Worm (Caenorhabditis elegans): Measurements from ENCODE around the gene fbxb-108.

fbxb-108 gene

DNA sequence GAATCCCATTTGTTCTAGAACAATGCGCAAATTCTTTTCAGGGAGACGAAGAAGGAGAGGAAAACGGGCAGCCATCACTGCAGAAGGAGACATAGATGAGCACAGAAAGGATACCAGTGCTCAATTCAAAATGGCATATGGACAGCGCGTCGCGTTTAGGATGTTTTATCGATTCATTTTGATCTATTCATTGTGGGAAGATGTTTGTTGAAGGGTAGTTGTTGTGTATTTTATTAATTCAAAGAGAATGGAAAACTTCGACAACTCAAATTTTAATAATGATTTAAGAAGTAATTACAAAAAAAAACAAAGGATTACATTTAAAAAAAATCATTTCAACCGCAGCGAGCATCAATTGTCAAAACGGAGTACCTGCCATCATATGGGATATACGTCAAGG lies 7.4 kb downstream of the fbxb-108 start, which contains the start of gene sdz-10:
TSS of gene sdz-10 (minus strand) at position 101 of the 400 bp plus-strand sequence.
- TF ChIP-seq him-1 (tag; optimal IDR thresholded peaks at IDR 0.05) (no peak), dao-5 (tag; optimal IDR thresholded peaks at IDR 0.05) (no peak), W03F9.2 (tag; optimal IDR thresholded peaks at IDR 0.05) (no peak)

DNA sequence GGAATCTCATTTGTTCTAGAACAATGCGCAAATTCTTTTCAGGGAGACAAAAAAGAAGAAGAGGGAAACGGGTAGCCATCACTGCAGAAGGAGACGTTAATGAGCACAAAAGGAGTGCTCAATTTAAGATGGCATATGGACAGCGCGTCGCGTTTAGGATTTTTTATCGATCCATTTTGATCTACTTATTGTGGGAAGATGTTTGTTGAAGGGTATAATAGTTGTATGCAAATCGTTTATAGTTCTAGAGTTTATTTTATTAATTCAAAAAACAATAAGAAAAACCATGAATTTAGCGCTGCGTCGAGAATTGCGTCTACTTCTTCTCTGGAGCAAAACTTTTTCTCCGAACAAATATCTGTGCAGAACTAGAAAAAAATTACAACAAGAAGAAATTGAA lies 8.8 kb downstream of the fbxb-108 start, which contains the start of gene sdz-9:
TSS of gene sdz-9 (minus strand) at position 101 of the 400 bp plus-strand sequence.
- TF ChIP-seq him-1 (tag; optimal IDR thresholded peaks at IDR 0.05) (no peak), W03F9.2 (tag; optimal IDR thresholded peaks at IDR 0.05) (no peak), dao-5 (tag; optimal IDR thresholded peaks at IDR 0.05) (no peak)

DNA sequence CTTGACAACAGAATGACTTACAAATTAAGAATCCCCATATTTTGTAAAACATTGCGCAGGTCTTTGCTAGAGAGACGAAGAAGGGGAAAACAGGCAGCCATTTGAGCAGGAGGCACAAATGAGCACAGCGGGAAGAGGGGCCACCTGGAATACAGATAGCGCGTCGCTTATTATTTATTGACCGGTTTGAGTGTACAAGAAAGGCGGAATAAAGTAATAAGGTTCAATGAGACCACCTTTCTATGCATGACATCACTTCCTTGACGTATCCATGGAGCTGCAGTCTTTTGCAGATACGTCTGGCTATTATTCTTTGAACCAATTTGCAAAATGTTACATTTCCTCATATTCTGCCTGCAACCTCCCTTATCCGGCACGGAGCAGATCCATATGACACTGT lies 10.1 kb downstream of the fbxb-108 start, which contains the start of gene fbxb-111:
TSS of gene fbxb-111 (minus strand) at position 101 of the 400 bp plus-strand sequence.
- TF ChIP-seq dao-5 (tag; optimal IDR thresholded peaks at IDR 0.05) (no peak), him-1 (tag; optimal IDR thresholded peaks at IDR 0.05) (no peak), W03F9.2 (tag; optimal IDR thresholded peaks at IDR 0.05) (no peak)

DNA sequence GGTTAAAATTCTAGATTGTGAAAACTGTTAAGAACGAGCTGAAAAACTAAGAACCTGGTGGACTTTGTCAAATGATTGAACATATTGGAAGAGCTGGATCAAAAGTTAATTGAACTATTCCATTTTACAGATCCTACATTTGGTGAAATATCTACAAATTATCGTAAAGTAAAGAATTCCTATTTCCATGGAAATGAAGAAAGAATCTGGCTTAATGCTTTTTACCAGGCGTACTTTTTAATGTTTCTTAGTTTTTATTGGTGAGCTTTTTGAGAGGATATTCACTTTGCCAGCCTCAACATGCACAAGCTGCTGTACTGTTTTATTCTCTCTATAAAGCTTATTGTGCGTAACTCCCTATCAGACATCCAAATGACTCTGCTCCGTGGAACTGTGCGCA lies 13.1 kb downstream of the fbxb-108 start, which contains the start of gene F08D12.4:
TSS of gene F08D12.4 (plus strand) at position 301 of the 400 bp plus-strand sequence.
- TF ChIP-seq W03F9.2 (tag; optimal IDR thresholded peaks at IDR 0.05) (no peak), him-1 (tag; optimal IDR thresholded peaks at IDR 0.05) (no peak), dao-5 (tag; optimal IDR thresholded peaks at IDR 0.05) (no peak)

DNA sequence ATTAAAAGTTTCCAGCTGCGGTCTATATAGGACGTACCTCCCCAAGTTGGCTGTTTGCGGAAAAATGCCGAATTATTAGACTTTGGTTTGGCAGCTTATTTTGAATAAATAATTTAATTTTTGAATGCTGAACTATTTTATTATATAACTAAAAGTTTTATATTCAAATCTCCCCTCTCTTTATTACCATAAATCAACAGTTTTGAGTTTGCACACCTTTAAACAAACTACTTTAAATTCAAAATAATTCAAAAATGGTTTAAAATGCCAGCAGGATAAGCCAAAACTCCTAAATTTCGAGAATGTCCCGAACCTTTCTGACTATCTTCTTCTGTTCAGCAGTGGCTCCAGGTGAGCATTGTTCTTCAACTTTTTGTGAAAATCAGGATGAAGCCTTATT lies 14.5 kb downstream of the fbxb-108 start, which contains the start of gene F08D12.3:
TSS of gene F08D12.3 (plus strand) at position 301 of the 400 bp plus-strand sequence.
- TF ChIP-seq dao-5 (tag; optimal IDR thresholded peaks at IDR 0.05) (no peak), him-1 (tag; optimal IDR thresholded peaks at IDR 0.05) (no peak), W03F9.2 (tag; optimal IDR thresholded peaks at IDR 0.05) (no peak)

DNA sequence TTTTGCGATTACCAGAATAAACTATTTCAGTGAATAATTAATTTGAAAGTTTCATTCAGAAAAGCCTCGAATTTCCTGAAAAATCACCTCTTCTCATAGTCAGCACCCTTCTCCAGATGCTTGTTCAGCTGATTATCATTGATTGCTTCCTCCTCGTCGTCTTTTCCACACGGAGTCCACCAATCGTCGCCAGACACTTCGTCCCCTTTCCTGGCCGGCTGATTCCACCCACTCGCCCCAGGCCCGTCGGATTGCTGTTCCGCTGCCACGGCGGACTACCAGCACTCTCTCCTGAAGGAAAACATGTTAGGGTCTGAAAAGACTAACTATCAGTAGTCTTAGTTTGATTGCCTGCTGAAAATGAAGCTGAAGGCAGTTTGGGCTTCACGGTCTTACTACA lies 16.0 kb downstream of the fbxb-108 start:
- TF ChIP-seq W03F9.2 (tag; optimal IDR thresholded peaks at IDR 0.05) (no peak), him-1 (tag; optimal IDR thresholded peaks at IDR 0.05) (no peak), dao-5 (tag; optimal IDR thresholded peaks at IDR 0.05) (no peak)

DNA sequence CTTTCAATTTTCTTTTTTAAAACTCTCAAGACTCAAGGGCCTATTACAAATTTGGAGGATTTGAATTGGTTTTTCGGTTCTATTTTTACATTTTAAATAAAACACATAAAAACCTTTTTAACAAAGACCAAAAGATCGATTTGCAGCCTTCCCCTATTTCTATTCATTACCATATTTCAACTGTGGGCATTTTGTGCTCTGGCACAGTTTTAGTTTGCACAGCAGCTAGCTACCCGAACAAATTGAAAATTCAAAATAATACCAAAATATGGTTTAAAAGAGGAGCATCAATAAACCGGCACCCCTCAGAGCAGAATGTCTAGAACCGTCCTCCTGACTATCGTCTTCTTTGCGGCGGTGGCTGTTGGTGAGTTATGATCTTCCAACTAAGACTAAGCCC lies 16.6 kb downstream of the fbxb-108 start, which contains the start of gene F08D12.2:
TSS of gene F08D12.2 (plus strand) at position 301 of the 400 bp plus-strand sequence.
- TF ChIP-seq W03F9.2 (tag; optimal IDR thresholded peaks at IDR 0.05) (no peak), him-1 (tag; optimal IDR thresholded peaks at IDR 0.05) (no peak), dao-5 (tag; optimal IDR thresholded peaks at IDR 0.05) (no peak)

DNA sequence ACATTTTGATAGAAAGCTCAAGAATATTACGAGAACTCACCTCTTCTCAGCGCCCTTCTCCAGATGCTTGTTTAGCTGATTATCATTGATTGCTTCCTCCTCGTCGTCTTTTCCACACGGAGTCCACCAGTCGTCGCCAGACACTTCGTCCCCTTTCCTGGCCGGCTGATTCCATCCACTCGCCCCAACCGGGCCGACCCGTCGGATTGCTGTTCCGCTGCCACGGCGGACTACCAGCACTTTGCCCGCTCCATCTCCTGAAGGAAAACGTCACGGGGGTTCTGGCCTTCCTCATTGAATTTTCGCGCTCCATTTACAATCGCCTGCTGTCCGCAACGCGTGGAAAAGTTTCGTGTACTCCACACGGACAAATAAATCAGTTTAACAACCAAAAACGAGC lies 18.6 kb downstream of the fbxb-108 start:
- TF ChIP-seq him-1 (tag; optimal IDR thresholded peaks at IDR 0.05) (no peak), W03F9.2 (tag; optimal IDR thresholded peaks at IDR 0.05) (no peak), dao-5 (tag; optimal IDR thresholded peaks at IDR 0.05) (no peak)

DNA sequence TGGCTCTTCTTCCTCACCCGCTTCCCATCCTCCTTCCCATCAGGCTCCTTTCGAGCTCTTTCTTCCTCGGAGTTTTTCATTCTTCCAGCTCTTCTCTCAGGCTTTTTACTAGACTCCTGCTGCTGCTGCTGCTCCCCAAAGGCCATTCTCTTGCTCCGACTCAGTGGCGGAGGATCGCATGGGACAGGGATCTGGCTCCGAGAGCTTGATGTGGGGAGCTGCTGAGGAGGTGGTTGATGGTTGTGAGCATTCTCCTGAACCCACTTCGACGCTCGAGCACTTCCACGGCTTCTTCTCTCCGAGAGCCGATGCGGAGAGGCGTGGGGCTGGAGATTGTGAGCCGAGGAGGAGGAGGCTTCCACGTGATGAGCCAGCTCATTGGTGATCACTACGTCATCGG lies 21.0 kb downstream of the fbxb-108 start:
- no peak for TF ChIP-seq W03F9.2 (tag; optimal IDR thresholded peaks at IDR 0.05)
- TF ChIP-seq him-1 (tag; optimal IDR thresholded peaks at IDR 0.05), result no peak
- no peak for TF ChIP-seq dao-5 (tag; optimal IDR thresholded peaks at IDR 0.05)

DNA sequence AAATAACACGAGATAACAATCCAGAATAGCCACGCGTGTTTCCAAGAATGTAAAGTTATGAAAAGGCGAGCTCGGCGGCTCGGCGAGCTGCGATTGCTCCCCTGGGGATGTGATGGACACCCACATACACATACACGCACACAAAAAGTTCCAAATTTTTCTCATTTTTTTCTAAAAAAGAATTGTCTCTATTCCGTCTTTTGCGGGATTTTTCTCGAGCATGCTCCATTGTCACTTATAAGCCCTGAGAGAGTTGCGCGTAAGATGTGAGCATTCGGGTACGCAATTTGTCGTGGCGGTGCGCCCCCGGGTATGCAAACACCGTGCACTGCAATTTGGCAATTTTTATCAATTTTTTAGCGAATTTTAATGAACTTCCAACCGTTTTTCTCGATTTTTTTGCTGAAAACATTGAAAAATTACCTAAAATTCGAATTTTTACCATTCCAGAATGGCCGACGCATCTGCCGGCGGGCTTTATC lies 22.3 kb downstream of the fbxb-108 start, which contains the start of the genes F08D12.12 and srpa-72:
TSS of gene F08D12.12 (minus strand) at position 51 of the 482 bp plus-strand sequence.
TSS of gene srpa-72 (plus strand) at position 451 of the 482 bp plus-strand sequence.
- TF ChIP-seq W03F9.2 (tag; optimal IDR thresholded peaks at IDR 0.05) (no peak), dao-5 (tag; optimal IDR thresholded peaks at IDR 0.05) (no peak), him-1 (tag; optimal IDR thresholded peaks at IDR 0.05) (no peak)

DNA sequence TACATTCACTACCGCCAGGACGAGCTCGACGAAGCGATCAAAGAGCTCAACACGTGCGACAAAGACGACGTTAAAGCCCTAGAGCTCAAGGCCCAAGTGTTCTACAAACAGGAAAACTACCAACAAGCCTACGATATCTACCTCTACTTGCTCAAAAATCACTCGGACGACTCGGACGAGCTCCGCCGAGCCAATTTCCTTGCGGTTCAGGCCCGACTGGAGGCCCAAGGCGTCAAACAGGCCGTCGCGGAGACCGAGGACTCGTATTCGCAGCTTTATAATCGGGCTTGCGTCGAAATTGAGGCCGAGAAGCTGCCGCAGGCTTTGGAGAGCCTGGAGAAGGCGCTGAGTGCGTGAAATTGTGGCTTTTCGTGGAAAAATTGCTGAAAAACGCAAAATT lies 23.1 kb downstream of the fbxb-108 start:
- no peak for TF ChIP-seq dao-5 (tag; optimal IDR thresholded peaks at IDR 0.05)
- no peak for TF ChIP-seq W03F9.2 (tag; optimal IDR thresholded peaks at IDR 0.05)
- no peak for TF ChIP-seq him-1 (tag; optimal IDR thresholded peaks at IDR 0.05)

DNA sequence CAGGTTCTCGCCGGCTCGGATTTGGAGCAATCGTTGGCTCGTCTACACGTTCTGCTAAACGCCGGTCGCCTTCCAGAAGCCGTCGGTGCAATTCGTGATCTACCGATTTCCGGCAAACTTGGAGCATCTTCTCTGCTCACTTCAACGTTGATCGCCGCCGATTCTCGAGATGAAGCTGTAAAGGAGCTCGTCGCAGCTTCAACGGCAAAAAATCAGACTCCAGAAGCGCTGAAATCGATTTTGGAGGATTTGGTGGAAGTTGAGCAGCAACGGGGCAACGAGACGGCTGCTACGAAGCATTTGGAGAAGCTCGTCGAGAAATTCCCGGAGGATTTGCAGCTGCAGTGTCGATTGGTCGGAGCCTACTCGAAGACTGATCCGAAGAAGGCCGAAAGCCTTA lies 26.9 kb downstream of the fbxb-108 start:
- TF ChIP-seq him-1 (tag; optimal IDR thresholded peaks at IDR 0.05), result no peak
- no peak for TF ChIP-seq W03F9.2 (tag; optimal IDR thresholded peaks at IDR 0.05)
- TF ChIP-seq dao-5 (tag; optimal IDR thresholded peaks at IDR 0.05), result no peak

DNA sequence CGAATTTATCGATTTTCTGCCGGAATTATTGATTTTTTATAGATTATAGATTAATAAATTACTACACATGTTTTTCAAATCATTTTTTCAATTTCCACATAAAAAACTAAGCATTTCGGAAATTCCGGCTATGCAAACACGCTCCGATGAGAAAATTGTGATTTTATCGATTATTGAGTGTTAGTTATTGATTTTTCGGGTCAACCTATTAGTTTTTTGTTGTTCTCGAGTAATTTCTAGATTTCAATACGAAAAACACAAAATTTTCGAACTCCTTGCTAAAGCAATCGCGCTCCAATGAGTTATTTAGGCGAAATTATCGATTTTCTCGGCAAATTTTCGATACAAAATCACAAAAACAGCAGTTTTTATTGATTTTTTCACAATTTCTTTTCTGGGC lies 30.6 kb downstream of the fbxb-108 start:
- TF ChIP-seq W03F9.2 (tag; optimal IDR thresholded peaks at IDR 0.05) (no peak), him-1 (tag; optimal IDR thresholded peaks at IDR 0.05) (no peak), dao-5 (tag; optimal IDR thresholded peaks at IDR 0.05) (no peak)

DNA sequence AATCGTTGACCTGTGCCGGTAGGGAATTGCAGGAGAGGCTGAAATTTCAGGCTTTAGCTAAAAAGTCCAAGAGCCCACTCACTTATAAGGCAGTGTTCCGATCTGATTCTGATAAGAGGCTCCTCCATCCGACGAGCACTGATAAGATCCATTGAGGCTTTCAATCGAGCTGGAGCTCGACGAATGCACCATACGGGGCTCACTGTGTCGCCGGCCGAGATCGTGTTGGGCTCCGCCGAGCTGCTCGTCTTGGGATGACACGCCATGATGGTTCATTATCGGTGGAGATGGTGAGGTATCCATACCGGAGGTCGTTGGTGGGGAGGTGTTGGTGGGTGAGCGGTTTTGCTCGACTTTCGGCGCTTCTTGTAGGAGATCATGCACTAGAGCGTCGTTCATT lies 31.7 kb downstream of the fbxb-108 start:
- TF ChIP-seq him-1 (tag; optimal IDR thresholded peaks at IDR 0.05) (no peak), dao-5 (tag; optimal IDR thresholded peaks at IDR 0.05) (no peak)

DNA sequence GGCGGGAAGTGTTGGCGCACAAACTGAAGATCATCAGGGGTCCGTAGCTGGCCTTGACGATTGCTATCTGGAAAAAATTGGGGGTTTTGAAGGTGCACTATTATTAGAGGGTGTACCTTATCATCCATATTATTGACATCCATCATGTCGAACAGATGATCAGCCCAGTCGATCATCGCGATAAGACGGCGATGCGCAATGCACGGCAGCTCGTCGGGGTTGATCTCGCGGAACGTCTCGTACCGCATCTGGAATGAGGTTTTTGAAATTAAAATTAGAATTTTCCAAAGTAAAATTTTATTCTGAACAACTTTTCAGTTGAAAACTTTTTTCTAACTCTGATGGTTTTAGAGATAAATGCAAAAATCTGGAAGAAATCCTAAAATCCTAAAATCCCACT lies 33.2 kb downstream of the fbxb-108 start:
- TF ChIP-seq dao-5 (tag; optimal IDR thresholded peaks at IDR 0.05), result no peak
- TF ChIP-seq him-1 (tag; optimal IDR thresholded peaks at IDR 0.05), result no peak
- TF ChIP-seq W03F9.2 (tag; optimal IDR thresholded peaks at IDR 0.05), result no peak

Data from whole organism, L4/young adult.